Worm (Caenorhabditis elegans): ENCODE results near the gene let-711.

The let-711 gene

ce11 chrIII:6903056-6903977 lies 43.2 kb upstream of the let-711 start, which contains the start of the genes brc-2 and T07E3.3:
TSS of gene brc-2 (minus strand) at chrIII:6903106.
TSS of gene T07E3.3 (plus strand) at chrIII:6903877.
- TF ChIP-seq pat-9 (tag; optimal IDR thresholded peaks at IDR 0.05) (no peak), unc-42 (tag; optimal IDR thresholded peaks at IDR 0.05) (peak; percentile 63), ceh-31 (tag; optimal IDR thresholded peaks at IDR 0.05) (no peak)

- TF ChIP-seq ttx-3 (tag; optimal IDR thresholded peaks at IDR 0.05) = no peak
- no peak for TF ChIP-seq ztf-16 (tag; optimal IDR thresholded peaks at IDR 0.05)
- no peak for TF ChIP-seq pha-4 (tag; optimal IDR thresholded peaks at IDR 0.05)
- no peak for TF ChIP-seq ceh-14 (tag; optimal IDR thresholded peaks at IDR 0.05)
- TF ChIP-seq ceh-31 (tag; optimal IDR thresholded peaks at IDR 0.05) = no peak
- no peak for TF ChIP-seq lim-6 (tag; optimal IDR thresholded peaks at IDR 0.05)
- TF ChIP-seq ceh-19 (GFP tag; optimal IDR thresholded peaks at IDR 0.05) = no peak
- no peak for TF ChIP-seq fkh-6 (tag; optimal IDR thresholded peaks at IDR 0.05)
- no peak for TF ChIP-seq ceh-24 (tag; optimal IDR thresholded peaks at IDR 0.05)
Measured at ce11 chrIII:6904468-6904867, 42.0 kb upstream of the let-711 start.

- no peak for TF ChIP-seq unc-3 (GFP tag; conservative IDR thresholded peaks at IDR 0.05)
- no peak for TF ChIP-seq unc-3 (tag; optimal IDR thresholded peaks at IDR 0.05)
- TF ChIP-seq pha-2 (tag; optimal IDR thresholded peaks at IDR 0.05) = no peak
- no peak for TF ChIP-seq nhr-11 (tag; optimal IDR thresholded peaks at IDR 0.05)
- TF ChIP-seq lim-6 (tag; optimal IDR thresholded peaks at IDR 0.05) = no peak
- no peak for TF ChIP-seq hlh-13 (GFP tag; optimal IDR thresholded peaks at IDR 0.05)
- TF ChIP-seq C38D4.7 (GFP tag; optimal IDR thresholded peaks at IDR 0.05) = no peak
- TF ChIP-seq nfya-1 (tag; optimal IDR thresholded peaks at IDR 0.05) = no peak
- TF ChIP-seq pax-1 (tag; optimal IDR thresholded peaks at IDR 0.05) = no peak
- TF ChIP-seq ceh-24 (tag; optimal IDR thresholded peaks at IDR 0.05) = no peak
- no peak for TF ChIP-seq odd-2 (tag; optimal IDR thresholded peaks at IDR 0.05)
- TF ChIP-seq tbx-2 (tag; optimal IDR thresholded peaks at IDR 0.05) = no peak
- no peak for TF ChIP-seq lin-11 (tag; optimal IDR thresholded peaks at IDR 0.05)
- no peak for TF ChIP-seq elt-2 (tag; optimal IDR thresholded peaks at IDR 0.05)
- TF ChIP-seq hlh-6 (tag; optimal IDR thresholded peaks at IDR 0.05) = no peak
Measured at ce11 chrIII:6906409-6906808, 40.1 kb upstream of the let-711 start, which contains the start of gene T07E3.2. TSS of gene T07E3.2 (plus strand) at chrIII:6906709.

- no peak for TF ChIP-seq unc-42 (tag; optimal IDR thresholded peaks at IDR 0.05)
- TF ChIP-seq dmd-4 (tag; optimal IDR thresholded peaks at IDR 0.05; ENCODE audit: borderline replicate concordance) = no peak
- TF ChIP-seq ceh-6 (GFP tag; optimal IDR thresholded peaks at IDR 0.05) = no peak
- TF ChIP-seq ceh-30 (tag; optimal IDR thresholded peaks at IDR 0.05) = no peak
- TF ChIP-seq unc-86 (tag; optimal IDR thresholded peaks at IDR 0.05) = no peak
- TF ChIP-seq sox-4 (tag; optimal IDR thresholded peaks at IDR 0.05) = no peak
- no peak for TF ChIP-seq tbx-7 (tag; optimal IDR thresholded peaks at IDR 0.05)
- TF ChIP-seq syd-9 (tag; optimal IDR thresholded peaks at IDR 0.05) = no peak
- no peak for TF ChIP-seq pha-2 (tag; optimal IDR thresholded peaks at IDR 0.05)
- no peak for TF ChIP-seq lim-6 (tag; optimal IDR thresholded peaks at IDR 0.05)
- TF ChIP-seq ceh-31 (tag; optimal IDR thresholded peaks at IDR 0.05) = no peak
- TF ChIP-seq T23F11.4 (GFP tag; optimal IDR thresholded peaks at IDR 0.05) = no peak
- TF ChIP-seq ztf-16 (tag; optimal IDR thresholded peaks at IDR 0.05) = no peak
- TF ChIP-seq C38D4.7 (GFP tag; optimal IDR thresholded peaks at IDR 0.05) = no peak
- TF ChIP-seq unc-55 (GFP tag; optimal IDR thresholded peaks at IDR 0.05) = no peak
- no peak for TF ChIP-seq zip-5 (tag; optimal IDR thresholded peaks at IDR 0.05)
- no peak for TF ChIP-seq nhr-11 (tag; optimal IDR thresholded peaks at IDR 0.05)
- TF ChIP-seq ttx-3 (tag; optimal IDR thresholded peaks at IDR 0.05) = no peak
- TF ChIP-seq hlh-6 (tag; optimal IDR thresholded peaks at IDR 0.05) = no peak
Measured at ce11 chrIII:6912381-6912780, 34.1 kb upstream of the let-711 start, which contains the start of gene pdf-1. TSS of gene pdf-1 (minus strand) at chrIII:6912481.

Measured in whole organism, late embryonic.